Worm (Caenorhabditis elegans) whole organism, midembryonic: Measurements from ENCODE around the gene K11G9.5.
A peak's percentile ranks its signal among the peaks of the same experiment; 100 is the strongest.

Experiments used
- T22C8.4 ChIP-seq: fragments of 200-800 bp; sonication (Bioruptor generic); IDR thresholded peaks from 2 replicates; pipeline ENCODE4 v1.3.6; 2022; ENCODE audit warnings: missing genetic modification characterization, missing compliant biosample characterization
- cog-1 ChIP-seq: sonication (generic microtip); optimal IDR thresholded peaks from 2 replicates; lab custom pipeline; 2016; ENCODE audit warnings: missing genetic modification characterization, missing compliant biosample characterization
- flt-1 ChIP-seq: fragments of 200-800 bp; sonication (Bioruptor generic); IDR thresholded peaks from 2 replicates; pipeline ENCODE4 v1.3.6; 2022; ENCODE audit warnings: missing genetic modification characterization, missing compliant biosample characterization
- klf-2 ChIP-seq: fragments of 200-800 bp; sonication (Bioruptor generic); conservative IDR thresholded peaks from 2 replicates; pipeline ENCODE4 v1.3.6; 2022; ENCODE audit warnings: missing genetic modification reagents, missing genetic modification characterization, missing compliant biosample characterization
- med-1 ChIP-seq: sonication (generic microtip); optimal IDR thresholded peaks from 2 replicates; lab custom pipeline; 2017; ENCODE audit warnings: missing genetic modification characterization, mild to moderate bottlenecking, missing compliant biosample characterization, antibody characterized with exemption, missing genetic modification reagents; ENCODE audit not compliant: insufficient read depth
- ref-1 ChIP-seq: fragments of 200-800 bp; sonication (Bioruptor generic); conservative IDR thresholded peaks from 2 replicates; pipeline ENCODE4 v1.3.6; 2022; ENCODE audit warnings: missing genetic modification reagents, missing genetic modification characterization, missing compliant biosample characterization
- tab-1 ChIP-seq: fragments of 200-800 bp; sonication (Bioruptor generic); IDR thresholded peaks from 2 replicates; pipeline ENCODE4 v1.3.6; 2022; ENCODE audit warnings: missing genetic modification characterization, missing compliant biosample characterization
- ztf-23 ChIP-seq: fragments of 200-800 bp; sonication (Bioruptor generic); IDR thresholded peaks from 2 replicates; pipeline ENCODE4 v1.3.6; 2022; ENCODE audit warnings: missing genetic modification reagents, missing genetic modification characterization, missing compliant biosample characterization
- ztf-29 ChIP-seq: fragments of 200-800 bp; sonication (Bioruptor generic); IDR thresholded peaks from 2 replicates; pipeline ENCODE4 v1.3.6; 2022; ENCODE audit warnings: missing genetic modification reagents, missing genetic modification characterization, missing compliant biosample characterization

The K11G9.5 gene

DNA sequence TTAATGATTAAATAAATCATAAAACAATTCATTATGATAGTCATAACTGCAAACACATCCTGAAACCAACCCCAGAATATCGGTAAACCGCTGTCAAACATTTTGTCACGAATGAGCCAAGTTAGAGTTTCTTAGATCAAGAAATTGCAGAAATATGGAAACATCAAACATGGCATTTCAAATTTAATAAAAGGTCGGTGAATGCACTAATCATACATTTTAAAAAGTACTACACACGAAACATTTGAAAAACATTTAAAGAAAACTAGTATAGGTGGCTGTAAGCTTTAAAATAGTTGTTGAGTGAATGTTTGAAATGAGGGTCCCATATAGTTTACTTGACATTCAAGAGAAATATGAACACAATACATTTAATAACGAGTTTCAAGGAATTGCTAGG is 19.6 kb downstream of the K11G9.5 start, which contains the start of gene str-180:
Gene str-180 (minus strand): TSS at position 101 of the 400 bp plus-strand sequence.
- TF ChIP-seq klf-2 (GFP tag; lab: Robert Waterston, UW) (no peak), cog-1 (tag; lab: Kevin White, UChicago) (no peak), tab-1 (no peak), ztf-23 (no peak), ref-1 (GFP tag; lab: Robert Waterston, UW) (no peak)

DNA sequence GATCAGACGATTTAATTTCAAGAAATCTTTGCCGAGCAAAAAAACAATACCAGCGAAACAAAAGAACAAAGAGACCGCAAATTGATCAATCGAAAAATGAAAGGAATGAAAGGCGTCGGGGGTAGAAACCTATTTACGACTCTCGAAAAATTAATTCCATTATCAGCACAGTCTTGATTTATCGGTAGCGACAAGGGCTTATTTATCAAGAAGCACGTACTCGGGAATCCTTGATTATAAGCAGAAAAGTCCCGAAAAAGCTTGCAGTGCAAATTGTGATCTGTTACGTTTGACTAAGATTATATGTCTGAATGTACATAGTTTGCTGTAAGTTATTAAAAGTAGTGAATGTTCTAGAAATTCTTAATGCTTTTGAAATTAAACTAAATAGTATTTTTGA is 21.7 kb downstream of the K11G9.5 start:
- no peak for TF ChIP-seq ref-1 (GFP tag; lab: Robert Waterston, UW)
- TF ChIP-seq ztf-23: no peak
- TF ChIP-seq tab-1: no peak

DNA sequence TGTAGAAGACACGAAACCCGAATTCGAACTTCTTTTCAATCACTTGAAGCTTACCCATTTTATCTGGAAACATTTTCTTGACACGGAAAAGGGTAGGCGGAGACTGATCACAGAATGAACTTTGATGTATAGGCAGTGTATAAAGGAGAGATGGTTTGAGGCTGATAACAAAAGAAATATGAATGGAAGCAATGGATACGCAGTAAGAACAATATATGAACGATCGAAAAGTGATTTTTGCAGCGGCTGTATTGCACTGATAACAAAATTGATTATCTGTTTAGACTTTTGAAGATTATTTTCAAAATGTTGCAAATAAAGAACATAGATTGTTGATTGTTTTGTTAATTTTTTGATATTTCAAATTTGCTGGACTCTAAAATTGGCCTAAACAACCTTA is 22.5 kb downstream of the K11G9.5 start, which contains the start of gene pmp-5:
Gene pmp-5 (minus strand): TSS at position 63 of the 400 bp plus-strand sequence.
- TF ChIP-seq tab-1 (no peak), cog-1 (tag; lab: Kevin White, UChicago) (no peak), klf-2 (GFP tag; lab: Robert Waterston, UW) (no peak), T22C8.4 (GFP tag; lab: Robert Waterston, UW) (no peak), ztf-29 (GFP tag; lab: Robert Waterston, UW) (no peak)

DNA sequence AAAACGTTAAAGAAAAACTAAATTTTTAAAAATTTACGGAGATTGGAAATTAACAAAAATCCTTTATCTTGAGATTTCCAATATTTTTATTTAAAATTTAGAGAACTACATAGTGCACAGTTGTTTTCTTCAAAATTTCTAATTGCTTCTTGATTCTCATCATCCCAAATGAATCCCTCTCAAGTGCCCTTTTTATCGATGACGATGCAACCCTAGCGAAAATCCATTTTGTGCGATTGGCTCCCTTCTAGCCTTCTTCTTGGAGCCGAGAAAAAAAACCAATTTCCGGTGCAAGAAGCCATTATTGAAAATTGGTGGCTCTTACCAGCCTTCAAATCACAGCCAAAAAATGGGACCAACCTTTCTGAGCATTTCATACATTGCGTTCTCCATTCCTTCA is 25.8 kb downstream of the K11G9.5 start:
- no peak for TF ChIP-seq flt-1
- TF ChIP-seq cog-1 (tag; lab: Kevin White, UChicago): no peak
- no peak for TF ChIP-seq T22C8.4 (GFP tag; lab: Robert Waterston, UW)
- TF ChIP-seq tab-1: no peak
- TF ChIP-seq ztf-29 (GFP tag; lab: Robert Waterston, UW): no peak
- TF ChIP-seq ref-1 (GFP tag; lab: Robert Waterston, UW): no peak
- no peak for TF ChIP-seq ztf-23
- TF ChIP-seq med-1 (GFP tag; lab: Kevin White, UChicago): no peak
- TF ChIP-seq klf-2 (GFP tag; lab: Robert Waterston, UW): no peak

DNA sequence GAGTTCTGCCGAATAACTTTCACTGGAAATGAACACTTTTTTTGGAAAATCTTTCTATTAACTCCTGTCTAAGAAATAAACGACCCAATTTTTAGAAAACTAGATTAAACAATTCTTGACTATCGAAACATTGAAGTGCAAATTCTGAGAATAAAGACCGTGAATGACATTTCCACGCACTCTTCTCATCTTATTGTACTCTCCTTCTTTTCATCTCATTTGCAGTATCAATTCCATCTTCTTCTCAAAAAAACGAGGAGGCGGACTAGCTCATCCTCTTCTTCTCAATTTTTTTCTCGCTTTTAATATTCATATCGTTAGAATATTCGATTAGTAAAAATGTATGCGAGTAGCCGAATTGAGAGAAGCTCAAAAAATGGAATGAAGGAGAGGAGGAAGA is 26.6 kb downstream of the K11G9.5 start:
- TF ChIP-seq flt-1 (no peak), tab-1 (no peak), med-1 (GFP tag; lab: Kevin White, UChicago) (no peak), T22C8.4 (GFP tag; lab: Robert Waterston, UW) (no peak), ztf-29 (GFP tag; lab: Robert Waterston, UW) (no peak), cog-1 (tag; lab: Kevin White, UChicago) (no peak), ztf-23 (no peak), klf-2 (GFP tag; lab: Robert Waterston, UW) (no peak)

- TF ChIP-seq T22C8.4 (GFP tag; lab: Robert Waterston, UW) (no peak), cog-1 (tag; lab: Kevin White, UChicago) (no peak), flt-1 (no peak), ztf-29 (GFP tag; lab: Robert Waterston, UW) (no peak), med-1 (GFP tag; lab: Kevin White, UChicago) (no peak), klf-2 (GFP tag; lab: Robert Waterston, UW) (no peak), ref-1 (GFP tag; lab: Robert Waterston, UW) (no peak), tab-1 (no peak), ztf-23 (no peak)
Observed at ce11 chrV:6659533-6659932, 28.8 kb downstream of the K11G9.5 start.

ce11 chrV:6658765-6659164 is 29.5 kb downstream of the K11G9.5 start:
- TF ChIP-seq med-1 (GFP tag; lab: Kevin White, UChicago) (no peak), ref-1 (GFP tag; lab: Robert Waterston, UW) (no peak), ztf-23 (no peak), cog-1 (tag; lab: Kevin White, UChicago) (no peak), tab-1 (no peak), ztf-29 (GFP tag; lab: Robert Waterston, UW) (no peak), flt-1 (no peak)

DNA sequence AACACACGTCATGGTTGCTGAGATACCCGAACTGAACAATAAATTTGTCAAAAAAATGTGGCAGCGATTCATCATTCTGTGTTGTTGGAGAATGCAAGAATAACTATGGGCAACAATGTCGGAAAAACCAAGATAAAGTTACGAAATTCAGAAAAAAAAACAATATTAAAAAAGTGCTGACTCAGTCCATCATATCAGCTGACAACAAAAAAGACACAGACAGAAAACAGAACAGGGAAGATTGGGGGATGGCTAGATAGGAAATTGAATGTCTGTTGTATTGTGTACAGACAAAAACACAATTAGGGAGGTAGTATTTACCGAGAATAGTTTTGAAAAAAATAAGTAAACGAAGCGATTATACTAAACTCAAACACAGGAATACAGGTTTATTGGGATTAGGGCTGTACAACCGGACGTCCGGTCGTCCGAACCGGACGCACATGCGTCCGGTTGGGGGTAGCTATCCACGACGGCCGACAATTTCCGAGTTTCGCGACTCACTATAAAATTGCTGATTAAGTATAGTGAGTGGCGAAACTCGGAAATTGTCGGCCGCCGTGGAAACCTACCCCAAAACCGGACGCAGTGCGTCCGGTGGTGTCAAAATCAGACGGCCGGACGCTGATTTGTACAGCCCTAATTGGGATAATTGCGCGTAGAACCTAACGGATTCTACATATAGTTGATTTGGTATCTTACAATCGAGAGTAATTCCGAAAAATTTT is 30.6 kb downstream of the K11G9.5 start:
- TF ChIP-seq klf-2 (GFP tag; lab: Robert Waterston, UW) (no peak), ztf-29 (GFP tag; lab: Robert Waterston, UW) (no peak), med-1 (GFP tag; lab: Kevin White, UChicago) (no peak), ztf-23 (no peak), cog-1 (tag; lab: Kevin White, UChicago) (no peak), ref-1 (GFP tag; lab: Robert Waterston, UW) (no peak), flt-1 (no peak), T22C8.4 (GFP tag; lab: Robert Waterston, UW) (no peak), tab-1 (no peak)

- TF ChIP-seq T22C8.4 (GFP tag; lab: Robert Waterston, UW) (peak; percentile 89), ref-1 (GFP tag; lab: Robert Waterston, UW) (no peak)
Observed at ce11 chrV:6656451-6657115, 31.7 kb downstream of the K11G9.5 start, which contains the start of gene snb-1. Gene snb-1, minus strand, starts transcription at chrV:6656501.

- no peak for TF ChIP-seq T22C8.4 (GFP tag; lab: Robert Waterston, UW)
- no peak for TF ChIP-seq ztf-29 (GFP tag; lab: Robert Waterston, UW)
- TF ChIP-seq tab-1: no peak
- no peak for TF ChIP-seq ref-1 (GFP tag; lab: Robert Waterston, UW)
- TF ChIP-seq flt-1: no peak
- TF ChIP-seq med-1 (GFP tag; lab: Kevin White, UChicago): no peak
- no peak for TF ChIP-seq klf-2 (GFP tag; lab: Robert Waterston, UW)
- TF ChIP-seq cog-1 (tag; lab: Kevin White, UChicago): no peak
- TF ChIP-seq ztf-23: no peak
Observed at ce11 chrV:6655174-6655573, 33.1 kb downstream of the K11G9.5 start, which contains the start of gene syx-18. Gene syx-18, minus strand, starts transcription at chrV:6655449.
